Fruit fly (Drosophila melanogaster): ENCODE measurements around the gene Sos.
A peak's percentile ranks its signal among the peaks of the same experiment; 100 is the strongest.

Sos gene

DNA sequence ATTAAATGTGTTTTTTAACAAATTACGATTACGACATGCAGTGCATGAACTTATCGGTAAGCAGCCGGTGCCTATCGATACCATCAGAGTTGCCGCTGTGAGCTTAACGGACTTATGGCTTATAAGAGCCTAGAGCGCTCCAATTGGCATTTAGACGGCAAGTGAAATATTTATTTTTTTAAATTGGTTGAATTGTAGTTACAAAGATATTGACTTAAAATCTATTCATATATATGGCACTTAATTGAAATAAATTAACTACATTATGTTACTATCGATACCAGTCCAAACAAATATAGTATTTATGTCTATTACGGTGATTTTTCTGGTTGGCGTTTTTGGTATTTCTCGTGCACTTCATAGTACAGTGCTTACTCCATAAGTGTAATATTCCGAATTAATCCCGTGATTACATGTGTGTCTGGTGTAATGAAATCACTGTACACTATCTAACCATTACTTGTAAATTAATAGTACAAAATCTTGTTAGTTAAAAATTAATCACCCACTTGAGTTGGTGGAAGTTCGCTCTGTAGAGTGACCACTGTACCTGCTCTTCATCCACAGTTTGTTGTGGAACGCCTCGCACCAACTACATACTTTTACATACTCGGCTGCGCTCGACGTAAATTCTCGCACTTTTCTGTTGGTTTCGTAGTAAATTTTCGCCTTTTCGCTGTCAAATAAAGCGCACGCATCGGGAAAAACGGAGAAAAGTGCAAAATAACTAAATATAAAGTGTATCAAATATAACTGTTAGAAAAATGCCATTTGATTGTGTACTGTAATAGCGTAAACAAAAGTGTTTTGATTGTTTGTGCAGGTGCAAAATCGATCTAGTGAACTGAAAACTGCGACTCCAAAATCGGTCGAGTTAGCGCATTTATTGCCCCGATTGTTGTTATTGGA, 21.6 kb downstream of the Sos start, which contains the start of the genes mRpS23 and CenG1A:
Gene mRpS23 (minus strand): TSS at position 71 of the 909 bp plus-strand sequence.
Gene CenG1A (plus strand): TSS at position 563 of the 909 bp plus-strand sequence.
- TF ChIP-seq sage (GFP tag; optimal IDR thresholded peaks at IDR 0.05) (peak; percentile 99), tai (GFP tag; optimal IDR thresholded peaks at IDR 0.05) (no peak), usp (GFP tag; optimal IDR thresholded peaks at IDR 0.05) (no peak), sv (GFP tag; optimal IDR thresholded peaks at IDR 0.05) (peak; percentile 100), Jra (GFP tag; optimal IDR thresholded peaks at IDR 0.05) (peak; percentile 99), Hr83 (GFP tag; optimal IDR thresholded peaks at IDR 0.05; ENCODE audit: poor library complexity, severe bottlenecking) (peak; percentile 100), rgr (GFP tag; optimal IDR thresholded peaks at IDR 0.05) (peak; percentile 100), CrebA (GFP tag; optimal IDR thresholded peaks at IDR 0.05; ENCODE audit: borderline replicate concordance) (no peak), woc (GFP tag; optimal IDR thresholded peaks at IDR 0.05) (peak; percentile 100), Abd-B (GFP tag; optimal IDR thresholded peaks at IDR 0.05) (no peak), N (GFP tag; optimal IDR thresholded peaks at IDR 0.05) (no peak), fru (GFP tag; optimal IDR thresholded peaks at IDR 0.05) (peak; percentile 100), jim (GFP tag; optimal IDR thresholded peaks at IDR 0.05) (peak; percentile 98), lola (GFP tag; optimal IDR thresholded peaks at IDR 0.05) (no peak), Vsx2 (GFP tag; optimal IDR thresholded peaks at IDR 0.05; ENCODE audit: partially characterized antibody) (no peak), brk (GFP tag; optimal IDR thresholded peaks at IDR 0.05) (no peak), pan (optimal IDR thresholded peaks at IDR 0.05) (no peak), CG32264 (GFP tag; optimal IDR thresholded peaks at IDR 0.05) (peak; percentile 99), ey (GFP tag; optimal IDR thresholded peaks at IDR 0.05) (peak; percentile 100), GATAd (GFP tag; optimal IDR thresholded peaks at IDR 0.05) (peak; percentile 98), dl (GFP tag; optimal IDR thresholded peaks at IDR 0.05; ENCODE audit: insufficient read depth in 1 of 2, partially characterized antibody in 2 of 2) (no peak), Myc (optimal IDR thresholded peaks at IDR 0.05) (peak; percentile 6), psq (GFP tag; optimal IDR thresholded peaks at IDR 0.05) (peak; percentile 99), Rel (GFP tag; optimal IDR thresholded peaks at IDR 0.05) (peak; percentile 99), Rel (tag; optimal IDR thresholded peaks at IDR 0.05) (peak; percentile 96), foxo (GFP tag; optimal IDR thresholded peaks at IDR 0.05) (peak; percentile 99 to 100), CG9705 (GFP tag; optimal IDR thresholded peaks at IDR 0.05) (peak; percentile 99), dmrt93B (GFP tag; optimal IDR thresholded peaks at IDR 0.05) (peak; percentile 99), Hnf4 (GFP tag; optimal IDR thresholded peaks at IDR 0.05) (peak; percentile 100), Mio (GFP tag; optimal IDR thresholded peaks at IDR 0.05) (peak; percentile 97), dsf (GFP tag; optimal IDR thresholded peaks at IDR 0.05; ENCODE audit: borderline replicate concordance) (peak; percentile 98), Dif (GFP tag; optimal IDR thresholded peaks at IDR 0.05; ENCODE audit: partially characterized antibody) (no peak), Hr78 (GFP tag; optimal IDR thresholded peaks at IDR 0.05) (no peak), HLH106 (tag; optimal IDR thresholded peaks at IDR 0.05) (peak; percentile 100), br (GFP tag; optimal IDR thresholded peaks at IDR 0.05) (peak; percentile 100), Sp1 (GFP tag; optimal IDR thresholded peaks at IDR 0.05) (peak; percentile 100), OdsH (GFP tag; optimal IDR thresholded peaks at IDR 0.05) (peak; percentile 100), h (GFP tag; optimal IDR thresholded peaks at IDR 0.05) (peak; percentile 100), Dfd (GFP tag; optimal IDR thresholded peaks at IDR 0.05) (no peak)

DNA sequence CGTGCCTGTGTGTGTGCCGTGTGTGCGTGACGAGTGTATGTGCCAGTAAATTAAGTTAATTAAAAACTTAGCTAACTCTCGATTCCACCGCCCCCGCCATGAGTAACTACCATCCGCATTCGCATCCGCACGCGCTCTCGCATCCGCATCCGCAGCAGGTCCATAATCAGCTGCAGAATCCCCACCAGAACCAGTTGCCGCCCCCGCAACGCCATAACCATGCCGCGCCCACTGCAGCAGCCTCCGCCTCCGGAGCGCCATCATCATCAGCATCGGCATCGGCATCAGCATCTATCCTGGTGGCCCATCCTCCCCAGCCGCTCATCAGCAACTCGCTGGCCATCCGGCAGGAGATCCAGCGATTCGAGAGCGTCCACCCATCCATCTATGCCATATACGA, 22.3 kb downstream of the Sos start:
- TF ChIP-seq tai (GFP tag; optimal IDR thresholded peaks at IDR 0.05) (no peak), CrebA (GFP tag; optimal IDR thresholded peaks at IDR 0.05; ENCODE audit: borderline replicate concordance) (no peak), Dif (GFP tag; optimal IDR thresholded peaks at IDR 0.05; ENCODE audit: partially characterized antibody) (no peak), h (GFP tag; optimal IDR thresholded peaks at IDR 0.05) (no peak), fru (GFP tag; optimal IDR thresholded peaks at IDR 0.05) (no peak), Sp1 (GFP tag; optimal IDR thresholded peaks at IDR 0.05) (no peak), Myc (optimal IDR thresholded peaks at IDR 0.05) (no peak), sage (GFP tag; optimal IDR thresholded peaks at IDR 0.05) (no peak), Mio (GFP tag; optimal IDR thresholded peaks at IDR 0.05) (no peak), jim (GFP tag; optimal IDR thresholded peaks at IDR 0.05) (no peak), GATAd (GFP tag; optimal IDR thresholded peaks at IDR 0.05) (no peak), woc (GFP tag; optimal IDR thresholded peaks at IDR 0.05) (no peak), sv (GFP tag; optimal IDR thresholded peaks at IDR 0.05) (no peak), CG9705 (GFP tag; optimal IDR thresholded peaks at IDR 0.05) (no peak), dsf (GFP tag; optimal IDR thresholded peaks at IDR 0.05; ENCODE audit: borderline replicate concordance) (no peak)
